Worm (Caenorhabditis elegans) whole organism, early embryonic: ENCODE data around the gene grl-8.

Source experiments
- B0310.2 ChIP-seq: sonication (generic microtip); optimal IDR thresholded peaks from 2 replicates; lab custom pipeline; 2016; ENCODE audit warnings: mild to moderate bottlenecking, missing genetic modification characterization, missing compliant biosample characterization
- aly-1 ChIP-seq: sonication (generic microtip); optimal IDR thresholded peaks from 2 replicates; lab custom pipeline; 2016; ENCODE audit warnings: missing genetic modification characterization, missing compliant biosample characterization
- flt-1 ChIP-seq: fragments of 200-800 bp; sonication (Bioruptor generic); IDR thresholded peaks from 2 replicates; pipeline ENCODE4 v1.3.6; 2022; ENCODE audit warnings: missing genetic modification characterization, missing compliant biosample characterization
- hmg-4 ChIP-seq: fragments of 200-800 bp; sonication (Bioruptor generic); optimal IDR thresholded peaks from 2 replicates; lab custom pipeline; 2018; ENCODE audit warnings: mild to moderate bottlenecking, missing genetic modification characterization, missing compliant biosample characterization

DNA sequence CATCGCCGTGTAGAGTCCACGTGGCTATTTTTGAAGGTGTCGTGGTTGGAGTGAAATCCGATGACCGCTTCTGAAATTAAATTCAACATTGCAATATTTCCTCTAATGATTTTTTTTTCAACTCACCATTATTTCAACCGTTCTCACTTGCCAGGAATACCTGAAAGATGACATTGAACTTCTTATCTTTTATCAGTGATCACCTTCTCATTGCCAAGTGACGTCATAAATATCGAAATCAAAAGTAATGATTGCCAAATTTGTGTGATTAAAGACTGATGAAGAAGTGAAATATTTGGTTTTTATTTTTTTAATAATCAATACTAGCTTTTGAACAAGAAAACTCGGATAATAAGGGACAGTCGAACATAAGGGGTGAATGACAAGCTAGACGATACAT lies 26.1 kb downstream of the grl-8 start, which contains the start of gene W02F12.4:
- no peak for TF ChIP-seq B0310.2 (tag; lab: Kevin White, UChicago)
- TF ChIP-seq hmg-4 (GFP tag; lab: Kevin White, UChicago), result no peak
- TF ChIP-seq flt-1 (GFP tag; lab: Robert Waterston, UW), result no peak
- TF ChIP-seq aly-1 (tag; lab: Kevin White, UChicago), result no peak
